Fruit fly (Drosophila melanogaster) whole organism, larva: Measurements from ENCODE around the gene Coq6.

Experiments
- noc ChIP-seq: fragments of 200-800 bp; sonication (Bioruptor generic); optimal IDR thresholded peaks from 3 replicates; lab custom pipeline; 2019; ENCODE audit warnings: missing biosample characterization, mild to moderate bottlenecking, missing genetic modification characterization, moderate library complexity

Coq6 gene

DNA sequence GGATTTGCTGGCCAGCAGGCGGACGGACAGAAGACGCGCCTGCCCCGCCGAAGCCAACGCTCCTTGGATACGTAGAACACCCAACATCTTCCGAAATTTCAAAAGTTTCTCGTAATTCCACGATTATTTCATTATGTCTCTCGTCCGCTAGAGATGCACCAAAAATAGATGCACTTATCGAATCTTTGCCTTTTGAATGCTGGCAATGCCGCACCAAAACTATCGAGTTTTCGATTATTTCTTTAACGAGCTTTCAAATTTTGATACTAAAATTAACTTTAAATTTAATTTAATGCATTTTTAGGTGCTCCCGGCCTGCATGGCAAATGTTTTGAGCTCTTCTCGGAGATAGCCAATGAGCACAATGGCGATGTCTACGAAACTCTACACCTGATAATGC lies at the start of gene Coq6:
Gene Coq6 (minus strand): TSS at position 163 of the 400 bp plus-strand sequence.
- TF ChIP-seq noc = no peak

DNA sequence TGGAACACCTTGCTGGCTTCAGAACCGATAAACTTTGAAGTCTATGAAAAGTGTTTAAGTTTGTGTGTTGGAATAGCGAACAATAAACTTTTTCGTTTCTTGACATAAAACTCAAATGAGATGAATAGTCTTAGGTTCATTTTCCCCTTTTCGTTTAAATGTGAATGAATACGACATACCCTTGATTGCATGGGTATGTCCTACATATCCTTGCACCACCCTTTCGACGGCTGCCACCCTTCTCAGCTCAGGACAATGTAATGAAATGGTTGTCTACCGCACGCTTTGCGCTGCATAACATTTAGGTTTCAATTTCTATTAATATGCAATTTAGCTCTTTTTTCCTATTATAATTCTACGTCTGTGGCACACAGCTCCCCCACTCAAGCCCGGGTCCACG lies 49.0 kb upstream of the Coq6 start, which contains the start of gene CG14011:
Gene CG14011 (minus strand): TSS at position 101 of the 400 bp plus-strand sequence.
- no peak for TF ChIP-seq noc

DNA sequence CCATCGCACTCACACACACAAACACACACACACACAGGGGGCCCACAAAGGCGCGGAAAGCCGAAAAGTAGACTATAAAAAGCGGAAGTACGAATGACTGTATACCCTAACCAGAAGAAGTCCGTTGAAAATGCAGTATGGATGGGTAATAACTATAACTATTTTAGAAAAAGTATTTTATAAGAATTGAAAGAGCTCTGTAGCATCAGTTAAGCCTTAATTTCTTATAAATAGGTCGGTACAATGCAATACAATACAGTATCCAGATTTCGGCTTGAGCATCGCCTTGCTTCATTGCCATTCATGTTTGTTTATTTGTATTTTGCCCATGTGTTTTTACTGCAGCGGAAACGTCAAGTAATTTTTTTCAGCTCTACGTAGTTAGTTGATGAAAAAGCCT lies 37.5 kb upstream of the Coq6 start:
- no peak for TF ChIP-seq noc

- TF ChIP-seq noc = no peak
Measured at dm6 chr2L:5567103-5567502, 35.1 kb upstream of the Coq6 start.

DNA sequence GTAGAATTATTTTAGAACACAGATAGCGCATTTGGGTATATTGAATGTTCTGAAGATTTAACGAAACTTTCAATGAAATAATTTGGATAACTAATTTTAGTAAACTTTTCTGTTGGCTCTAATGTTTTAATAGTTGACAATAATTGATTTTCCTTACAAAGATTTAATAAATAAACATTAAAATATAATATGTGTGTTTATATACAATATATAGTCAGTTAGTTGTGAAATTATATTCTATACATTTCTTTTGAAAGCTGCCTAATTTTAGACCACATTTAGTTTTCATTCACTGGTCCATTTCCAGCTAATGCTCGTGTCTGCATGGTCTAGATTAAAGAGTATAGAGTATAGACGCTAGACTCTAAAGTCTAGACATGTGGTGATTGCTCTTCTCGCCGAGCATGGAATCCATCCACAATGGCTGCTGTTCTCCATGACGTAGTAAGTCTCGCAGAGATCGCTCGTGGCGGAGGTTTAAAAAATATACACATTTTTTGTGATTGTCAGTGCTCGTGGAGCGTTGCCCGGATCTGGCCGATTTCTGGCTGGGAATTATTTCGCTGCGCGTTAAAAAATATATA lies 26.9 kb upstream of the Coq6 start, which contains the start of gene GluRIIB:
Gene GluRIIB (plus strand): TSS at position 534 of the 584 bp plus-strand sequence.
- TF ChIP-seq noc = no peak

- TF ChIP-seq noc = no peak
Measured at dm6 chr2L:5554818-5555217, 22.8 kb upstream of the Coq6 start, which contains the start of gene GluRIIA. Gene GluRIIA (plus strand): TSS chr2L:5555072.

dm6 chr2L:5553750-5554149 lies 21.7 kb upstream of the Coq6 start, which contains the start of the genes CG14013 and CG14017:
Gene CG14013 (minus strand): TSS chr2L:5553850.
Gene CG14017 (plus strand): TSS chr2L:5553897.
- no peak for TF ChIP-seq noc

dm6 chr2L:5551538-5551937 lies 19.5 kb upstream of the Coq6 start, which contains the start of gene CG18269:
Gene CG18269 (plus strand): TSS chr2L:5551838.
- TF ChIP-seq noc = no peak

DNA sequence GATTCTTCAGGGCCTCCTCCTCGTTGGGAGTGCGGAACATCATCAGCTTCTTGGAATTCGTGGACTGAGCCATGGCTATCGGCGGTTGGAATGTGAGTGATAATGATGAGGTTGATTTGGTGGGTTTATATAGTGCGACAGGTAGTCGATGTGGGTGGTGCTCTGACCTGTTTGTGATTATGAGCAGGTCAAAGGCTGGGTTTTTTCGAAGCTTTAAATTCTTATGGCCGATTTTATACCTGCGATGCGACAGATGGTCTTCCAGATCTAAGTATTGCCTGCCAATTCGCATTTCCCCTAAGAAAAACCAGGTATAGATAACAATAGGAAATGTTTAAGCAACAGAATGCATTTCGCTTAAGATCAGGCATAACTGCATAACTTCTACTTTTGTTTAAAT lies 18.7 kb upstream of the Coq6 start, which contains the start of gene CG14014:
Gene CG14014 (minus strand): TSS at position 101 of the 400 bp plus-strand sequence.
- no peak for TF ChIP-seq noc

dm6 chr2L:5547288-5547777 lies 15.3 kb upstream of the Coq6 start:
- TF ChIP-seq noc = peak; percentile 23

DNA sequence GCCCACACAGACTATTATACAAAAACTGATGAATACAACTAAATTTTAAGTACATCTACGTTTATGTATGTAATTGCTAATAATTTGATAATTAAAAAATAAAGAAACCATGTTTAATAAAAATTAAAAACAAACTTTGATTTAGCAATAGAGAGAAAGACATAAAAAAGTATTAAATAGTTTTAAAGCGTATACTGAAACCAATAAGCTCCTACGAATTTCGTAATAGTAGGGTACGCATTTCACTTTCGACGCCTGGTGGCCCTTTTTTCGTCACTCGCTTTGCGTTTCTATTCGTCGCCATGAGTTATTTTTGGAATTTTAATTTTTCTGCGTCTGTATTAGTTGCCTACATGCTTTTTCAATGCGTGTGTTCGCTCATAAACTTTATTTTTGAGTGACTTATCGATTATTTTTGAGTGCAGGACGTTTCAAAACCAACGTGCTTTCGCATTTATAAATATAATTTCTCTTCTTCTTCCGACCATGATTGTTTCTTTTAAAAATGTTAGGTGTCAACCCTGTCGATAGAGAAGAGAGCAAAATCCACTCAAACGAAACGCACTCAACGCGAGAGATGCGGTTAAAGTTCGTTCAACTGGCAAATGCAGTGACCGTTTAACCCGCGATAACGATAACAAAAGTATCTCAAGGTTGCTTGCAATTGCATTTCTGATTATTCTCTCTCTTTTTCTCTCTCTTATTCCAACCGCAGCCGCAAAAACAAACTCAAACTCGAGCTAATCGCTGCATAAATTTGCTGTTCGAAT lies 14.7 kb upstream of the Coq6 start, which contains the start of gene Oscillin:
Gene Oscillin (plus strand): TSS at position 569 of the 770 bp plus-strand sequence.
- no peak for TF ChIP-seq noc

- TF ChIP-seq noc = no peak
Measured at dm6 chr2L:5546207-5546517, 14.1 kb upstream of the Coq6 start.

- TF ChIP-seq noc = peak; percentile 21
Measured at dm6 chr2L:5542944-5543515, 11.0 kb upstream of the Coq6 start.

dm6 chr2L:5541935-5542685 lies 10.1 kb upstream of the Coq6 start, which contains the start of the genes Hel25E and Lam:
Gene Hel25E (minus strand): TSS chr2L:5542314.
Gene Lam (plus strand): TSS chr2L:5542480.
- TF ChIP-seq noc = no peak

- no peak for TF ChIP-seq noc
Measured at dm6 chr2L:5539034-5539433, 7.0 kb upstream of the Coq6 start, which contains the start of gene CG14015. Gene CG14015 (minus strand): TSS chr2L:5539196.

DNA sequence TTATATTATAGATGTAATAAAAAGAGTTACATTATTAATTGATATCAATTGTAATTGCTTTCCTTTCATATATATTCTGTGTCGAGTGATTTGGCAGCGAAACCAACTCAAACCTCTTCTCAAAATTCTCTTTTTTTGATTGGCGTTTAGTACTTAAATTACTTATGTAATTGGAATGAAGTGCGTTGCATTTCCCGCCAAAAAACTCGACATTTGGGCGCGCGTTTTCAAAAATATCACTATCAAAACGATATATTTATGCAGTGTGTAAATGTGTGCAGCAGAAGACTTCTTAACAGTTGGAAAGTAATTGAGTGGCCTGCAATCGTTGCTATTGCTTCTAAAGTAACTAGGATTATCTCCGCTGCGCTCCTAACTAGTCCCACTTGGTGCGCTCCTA lies 5.0 kb upstream of the Coq6 start:
- TF ChIP-seq noc = no peak
